Worm (Caenorhabditis elegans) whole organism, L2 larva: ENCODE results near the gene F20D6.1.

Experiments
- C34F6.9 ChIP-seq: fragments of 150-350 bp; optimal IDR thresholded peaks from 2 replicates; lab custom pipeline; 2014; ENCODE audit warnings: missing biosample characterization, missing genetic modification characterization
- F13H6.1 ChIP-seq: sonication (generic microtip); optimal IDR thresholded peaks from 2 replicates; lab custom pipeline; 2016; ENCODE audit warnings: missing genetic modification characterization, missing compliant biosample characterization
- Y55F3AM.14 ChIP-seq: fragments of 200-800 bp; sonication (Bioruptor generic); optimal IDR thresholded peaks from 2 replicates; lab custom pipeline; 2018; ENCODE audit warnings: mild to moderate bottlenecking, missing genetic modification characterization, missing compliant biosample characterization
- ZK546.5 ChIP-seq: sonication (generic microtip); optimal IDR thresholded peaks from 2 replicates; lab custom pipeline; 2017; ENCODE audit warnings: missing biosample characterization, missing genetic modification characterization
- alr-1 ChIP-seq: fragments of 150-350 bp; optimal IDR thresholded peaks from 2 replicates; lab custom pipeline; 2014; ENCODE audit warnings: missing biosample characterization, missing genetic modification characterization
- aly-2 ChIP-seq: fragments of 150-350 bp; optimal IDR thresholded peaks from 2 replicates; lab custom pipeline; 2014; ENCODE audit warnings: missing biosample characterization, missing genetic modification characterization
- blmp-1 ChIP-seq: sonication (generic microtip); optimal IDR thresholded peaks from 2 replicates; lab custom pipeline; 2017; ENCODE audit warnings: missing genetic modification characterization, mild to moderate bottlenecking, missing compliant biosample characterization, antibody characterized with exemption, moderate library complexity; ENCODE audit not compliant: insufficient read depth
- ceh-82 ChIP-seq: fragments of 150-350 bp; optimal IDR thresholded peaks from 2 replicates; lab custom pipeline; 2014; ENCODE audit warnings: missing biosample characterization, missing genetic modification characterization
- crh-2 ChIP-seq: sonication (generic microtip); optimal IDR thresholded peaks from 2 replicates; lab custom pipeline; 2017; ENCODE audit warnings: missing biosample characterization, missing genetic modification characterization
- dmd-4 ChIP-seq: sonication (generic microtip); optimal IDR thresholded peaks from 2 replicates; lab custom pipeline; 2017; ENCODE audit warnings: missing biosample characterization, missing genetic modification characterization
- egl-27 ChIP-seq: sonication (generic microtip); optimal IDR thresholded peaks from 3 replicates; lab custom pipeline; 2017; ENCODE audit warnings: missing biosample characterization, missing genetic modification reagents, missing genetic modification characterization
- elt-3 ChIP-seq: sonication (generic microtip); optimal IDR thresholded peaks from 2 replicates; lab custom pipeline; 2017; ENCODE audit warnings: missing biosample characterization, missing genetic modification characterization
- fos-1 ChIP-seq: fragments of 150-350 bp; optimal IDR thresholded peaks from 2 replicates; lab custom pipeline; 2014; ENCODE audit warnings: missing biosample characterization, missing genetic modification characterization
- gmeb-1 ChIP-seq: fragments of 150-350 bp; optimal IDR thresholded peaks from 2 replicates; lab custom pipeline; 2014; ENCODE audit warnings: missing biosample characterization, missing genetic modification characterization
- lin-11 ChIP-seq: fragments of 150-350 bp; sonication (generic microtip); optimal IDR thresholded peaks from 2 replicates; lab custom pipeline; 2014; ENCODE audit warnings: missing biosample characterization, missing genetic modification characterization, inconsistent platforms, mixed read lengths
- lin-13 ChIP-seq: fragments of 150-350 bp; optimal IDR thresholded peaks from 2 replicates; lab custom pipeline; 2014; ENCODE audit warnings: missing biosample characterization, missing genetic modification reagents, missing genetic modification characterization
- lsy-2 ChIP-seq, 2 experiments: fragments of 150-350 bp in 1 of 2; sonication (generic microtip) in 1 of 2; optimal IDR thresholded peaks; 2 replicates each; lab custom pipeline; 2014 to 2017; ENCODE audit warnings: missing biosample characterization in 2 of 2, missing genetic modification characterization in 2 of 2
- mbf-1 ChIP-seq: sonication (generic microtip); optimal IDR thresholded peaks from 2 replicates; lab custom pipeline; 2017; ENCODE audit warnings: missing biosample characterization, missing genetic modification characterization
- mdl-1 ChIP-seq, 2 experiments: fragments of 150-350 bp in 1 of 2; sonication (generic microtip) in 1 of 2; optimal IDR thresholded peaks; 2 replicates each; lab custom pipeline; 2017; ENCODE audit warnings: missing biosample characterization in 2 of 2, missing genetic modification characterization in 2 of 2
- nhr-10 ChIP-seq: sonication (generic microtip); optimal IDR thresholded peaks from 2 replicates; lab custom pipeline; 2017; ENCODE audit warnings: missing biosample characterization, missing genetic modification characterization
- nhr-11 ChIP-seq: fragments of 150-350 bp; optimal IDR thresholded peaks from 2 replicates; lab custom pipeline; 2014; ENCODE audit warnings: missing biosample characterization, missing genetic modification characterization
- nhr-129 ChIP-seq: fragments of 150-350 bp; optimal IDR thresholded peaks from 2 replicates; lab custom pipeline; 2014; ENCODE audit warnings: missing biosample characterization, missing genetic modification characterization
- nhr-237 ChIP-seq: fragments of 150-350 bp; optimal IDR thresholded peaks from 2 replicates; lab custom pipeline; 2014; ENCODE audit warnings: missing biosample characterization, missing genetic modification characterization
- nhr-6 ChIP-seq: fragments of 150-350 bp; optimal IDR thresholded peaks from 2 replicates; lab custom pipeline; 2014; ENCODE audit warnings: missing biosample characterization, missing genetic modification characterization
- nhr-77 ChIP-seq: fragments of 150-350 bp; optimal IDR thresholded peaks from 2 replicates; lab custom pipeline; 2014; ENCODE audit warnings: missing biosample characterization, missing genetic modification characterization
- peb-1 ChIP-seq: fragments of 150-350 bp; optimal IDR thresholded peaks from 2 replicates; lab custom pipeline; 2014; ENCODE audit warnings: missing biosample characterization, missing genetic modification characterization
- skn-1 ChIP-seq: sonication (generic microtip); optimal IDR thresholded peaks from 2 replicates; lab custom pipeline; 2017; ENCODE audit warnings: missing biosample characterization, missing genetic modification characterization
- sma-3 ChIP-seq: sonication (generic microtip); optimal IDR thresholded peaks from 2 replicates; lab custom pipeline; 2016; ENCODE audit warnings: missing genetic modification reagents, missing genetic modification characterization, missing compliant biosample characterization
- sma-9 ChIP-seq, 2 experiments: fragments of 150-350 bp in 1 of 2; sonication (generic microtip) in 1 of 2; optimal IDR thresholded peaks; 2 replicates each; lab custom pipeline; 2014 to 2016; ENCODE audit warnings: missing genetic modification characterization in 2 of 2, mild to moderate bottlenecking in 1 of 2, missing biosample characterization in 1 of 2, missing compliant biosample characterization in 1 of 2, missing genetic modification reagents in 1 of 2, moderate library complexity in 1 of 2
- snpc-4 ChIP-seq: fragments of 150-350 bp; optimal IDR thresholded peaks from 2 replicates; lab custom pipeline; 2014; ENCODE audit warnings: missing biosample characterization, missing genetic modification characterization
- unc-55 ChIP-seq: fragments of 150-350 bp; sonication (generic microtip); optimal IDR thresholded peaks from 3 replicates; lab custom pipeline; 2014; ENCODE audit warnings: missing biosample characterization, missing genetic modification reagents, missing genetic modification characterization
- ztf-11 ChIP-seq: sonication (generic microtip); optimal IDR thresholded peaks from 2 replicates; lab custom pipeline; 2017; ENCODE audit warnings: missing biosample characterization, missing genetic modification characterization
- ztf-4 ChIP-seq: fragments of 150-350 bp; optimal IDR thresholded peaks from 2 replicates; lab custom pipeline; 2014; ENCODE audit warnings: missing biosample characterization, missing genetic modification characterization

Gene F20D6.1

ce11 chrV:8190430-8190829 is at the start of gene F20D6.1:
TSS of gene F20D6.1 (plus strand) at chrV:8190730.
- TF ChIP-seq lin-11 (tag; lab: Kevin White, UChicago) (no peak), egl-27 (no peak), lsy-2 (tag; optimal IDR thresholded peaks at IDR 0.05; lab: Kevin White, UChicago) (no peak)

ce11 chrV:8143605-8144004 is 46.9 kb upstream of the F20D6.1 start, which contains the start of gene D1014.2:
TSS of gene D1014.2 (plus strand) at chrV:8143905.
- TF ChIP-seq nhr-77 (tag; lab: Kevin White, UChicago) = no peak
- TF ChIP-seq alr-1 (tag; lab: Kevin White, UChicago) = no peak
- TF ChIP-seq F13H6.1 = no peak
- no peak for TF ChIP-seq sma-3 (GFP tag; lab: Kevin White, UChicago)
- no peak for TF ChIP-seq mbf-1 (tag; lab: Kevin White, UChicago)
- TF ChIP-seq ceh-82 (tag; lab: Kevin White, UChicago) = no peak
- TF ChIP-seq mdl-1 (tag; optimal IDR thresholded peaks at IDR 0.05; lab: Kevin White, UChicago) = no peak
- TF ChIP-seq lin-13 = no peak
- TF ChIP-seq crh-2 (tag; lab: Kevin White, UChicago) = no peak
- TF ChIP-seq sma-9 (GFP tag; optimal IDR thresholded peaks at IDR 0.05; lab: Kevin White, UChicago) = no peak
- no peak for TF ChIP-seq sma-9 (tag; optimal IDR thresholded peaks at IDR 0.05; lab: Kevin White, UChicago)
- no peak for TF ChIP-seq snpc-4 (tag; lab: Kevin White, UChicago)
- no peak for TF ChIP-seq egl-27
- no peak for TF ChIP-seq aly-2 (tag; lab: Kevin White, UChicago)
- no peak for TF ChIP-seq skn-1 (tag; lab: Kevin White, UChicago)
- no peak for TF ChIP-seq blmp-1 (tag; lab: Kevin White, UChicago)
- TF ChIP-seq ztf-11 (tag; lab: Kevin White, UChicago) = no peak
- TF ChIP-seq, all 48 proteins: peak for 0

ce11 chrV:8144515-8144914 is 46.0 kb upstream of the F20D6.1 start:
- TF ChIP-seq alr-1 (tag; lab: Kevin White, UChicago) = no peak
- TF ChIP-seq lin-13 = no peak
- TF ChIP-seq elt-3 (tag; lab: Kevin White, UChicago) = no peak
- TF ChIP-seq mbf-1 (tag; lab: Kevin White, UChicago) = no peak
- TF ChIP-seq nhr-11 (tag; lab: Kevin White, UChicago) = no peak
- no peak for TF ChIP-seq aly-2 (tag; lab: Kevin White, UChicago)
- no peak for TF ChIP-seq ceh-82 (tag; lab: Kevin White, UChicago)
- no peak for TF ChIP-seq skn-1 (tag; lab: Kevin White, UChicago)
- no peak for TF ChIP-seq nhr-10 (tag; lab: Kevin White, UChicago)
- no peak for TF ChIP-seq sma-3 (GFP tag; lab: Kevin White, UChicago)
- no peak for TF ChIP-seq nhr-237 (tag; lab: Kevin White, UChicago)
- no peak for TF ChIP-seq fos-1 (tag; lab: Kevin White, UChicago)
- no peak for TF ChIP-seq lin-11 (tag; lab: Kevin White, UChicago)
- no peak for TF ChIP-seq peb-1 (tag; lab: Kevin White, UChicago)
- no peak for TF ChIP-seq ZK546.5 (tag; lab: Kevin White, UChicago)
- TF ChIP-seq nhr-77 (tag; lab: Kevin White, UChicago) = no peak
- no peak for TF ChIP-seq Y55F3AM.14
- TF ChIP-seq dmd-4 = no peak

ce11 chrV:8145329-8145728 is 45.2 kb upstream of the F20D6.1 start, which contains the start of gene D1014.13:
TSS of gene D1014.13 (plus strand) at chrV:8145629.
- TF ChIP-seq lin-13 (no peak), crh-2 (tag; lab: Kevin White, UChicago) (no peak), unc-55 (GFP tag; lab: Kevin White, UChicago) (no peak), nhr-77 (tag; lab: Kevin White, UChicago) (no peak), elt-3 (tag; lab: Kevin White, UChicago) (no peak)

ce11 chrV:8155743-8156142 is 34.8 kb upstream of the F20D6.1 start:
- TF ChIP-seq sma-3 (GFP tag; lab: Kevin White, UChicago) = no peak
- TF ChIP-seq C34F6.9 (tag; lab: Kevin White, UChicago) = no peak
- TF ChIP-seq nhr-129 = no peak
- TF ChIP-seq gmeb-1 = no peak
- no peak for TF ChIP-seq nhr-6 (tag; lab: Kevin White, UChicago)
- TF ChIP-seq ztf-4 (tag; lab: Kevin White, UChicago) = no peak
- TF ChIP-seq F13H6.1 = no peak
- TF ChIP-seq peb-1 (tag; lab: Kevin White, UChicago) = no peak
- no peak for TF ChIP-seq egl-27
